Fruit fly (Drosophila melanogaster) Kc167 (cell line): ENCODE data around the gene CG4080.

Experiments used
- Myc ChIP-seq: fragments of >200 bp; optimal IDR thresholded peaks from 2 replicates; lab custom pipeline; 2017; ENCODE audit warnings: missing external identifiers
- Sin3A ChIP-seq: fragments of >200 bp; optimal IDR thresholded peaks from 2 replicates; lab custom pipeline; 2018; ENCODE audit warnings: missing external identifiers
- h ChIP-seq: fragments of >200 bp; optimal IDR thresholded peaks from 3 replicates; lab custom pipeline; 2018; ENCODE audit warnings: missing external identifiers
- insv ChIP-seq: fragments of >200 bp; optimal IDR thresholded peaks from 3 replicates; lab custom pipeline; 2018; ENCODE audit warnings: missing external identifiers
- psq ChIP-seq: fragments of >200 bp; optimal IDR thresholded peaks from 2 replicates; lab custom pipeline; 2017; ENCODE audit warnings: missing external identifiers
- ttk ChIP-seq: sonication (Bioruptor generic); optimal IDR thresholded peaks from 2 replicates; lab custom pipeline; 2017; ENCODE audit warnings: missing external identifiers

CG4080 gene

dm6 chr3L:9420054-9420818 lies 21.2 kb upstream of the CG4080 start:
- TF ChIP-seq ttk (lab: Kevin White, UChicago) (no peak), psq (no peak), h (lab: Kevin White, UChicago) (no peak), Sin3A (lab: Kevin White, UChicago) (no peak), Myc (lab: Kevin White, UChicago) (no peak), insv (no peak)

DNA sequence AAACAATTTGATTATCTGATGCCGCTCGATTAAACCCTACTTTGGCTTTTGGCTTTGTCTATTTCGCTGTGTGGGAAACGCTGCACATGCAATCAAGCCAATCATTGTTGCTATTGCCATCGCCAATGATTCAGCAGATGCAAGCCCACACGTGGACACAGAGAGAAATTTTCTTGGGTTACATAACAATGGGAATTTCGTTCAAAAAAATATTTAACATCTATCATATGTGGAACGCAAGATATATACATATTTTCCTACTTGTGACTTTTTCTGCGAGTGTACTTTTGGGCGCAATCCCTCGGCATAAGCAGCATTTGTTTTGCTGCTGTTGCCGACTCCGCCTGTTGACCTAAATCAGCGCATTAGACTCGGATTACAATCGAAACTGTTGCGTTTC lies 20.3 kb upstream of the CG4080 start:
- TF ChIP-seq Myc (lab: Kevin White, UChicago) (no peak), h (lab: Kevin White, UChicago) (no peak)

DNA sequence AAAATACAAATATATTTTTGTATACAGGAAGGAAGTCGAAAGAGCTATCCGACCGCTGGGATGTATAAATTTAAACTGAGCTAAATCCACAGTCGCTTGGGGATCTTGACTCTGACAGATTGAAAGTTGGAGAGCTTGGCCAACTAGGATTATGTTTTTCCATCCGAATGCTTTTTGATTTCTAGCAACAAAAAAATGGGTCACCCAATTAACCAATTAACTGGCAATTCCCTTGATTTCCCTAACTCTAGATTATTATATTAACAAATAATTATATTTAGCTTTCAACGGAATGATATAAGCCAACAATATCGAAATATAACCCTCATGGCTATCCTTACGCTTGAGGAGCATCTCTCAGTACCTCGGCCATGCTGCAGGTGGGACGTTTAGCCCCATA lies 18.3 kb upstream of the CG4080 start, which contains the start of gene CG3982:
CG3982 (minus strand) TSS at position 101 of the 400 bp plus-strand sequence.
- TF ChIP-seq h (lab: Kevin White, UChicago) = no peak
- no peak for TF ChIP-seq psq
- no peak for TF ChIP-seq insv
- TF ChIP-seq Myc (lab: Kevin White, UChicago) = no peak
- TF ChIP-seq ttk (lab: Kevin White, UChicago) = no peak
- TF ChIP-seq Sin3A (lab: Kevin White, UChicago) = no peak

- TF ChIP-seq ttk (lab: Kevin White, UChicago) (no peak), psq (no peak)
These were observed 11.9 kb upstream of the CG4080 start, which contains the start of the genes CG4022 and Cpsf5 for dm6 chr3L:9410754-9411423. Gene CG4022, minus strand, starts transcription at chr3L:9410832. Gene Cpsf5, plus strand, starts transcription at chr3L:9411038.

dm6 chr3L:9410030-9410589 lies 11.1 kb upstream of the CG4080 start:
- TF ChIP-seq ttk (lab: Kevin White, UChicago) (no peak), insv (no peak), Sin3A (lab: Kevin White, UChicago) (no peak), psq (no peak), Myc (lab: Kevin White, UChicago) (no peak), h (lab: Kevin White, UChicago) (no peak)

DNA sequence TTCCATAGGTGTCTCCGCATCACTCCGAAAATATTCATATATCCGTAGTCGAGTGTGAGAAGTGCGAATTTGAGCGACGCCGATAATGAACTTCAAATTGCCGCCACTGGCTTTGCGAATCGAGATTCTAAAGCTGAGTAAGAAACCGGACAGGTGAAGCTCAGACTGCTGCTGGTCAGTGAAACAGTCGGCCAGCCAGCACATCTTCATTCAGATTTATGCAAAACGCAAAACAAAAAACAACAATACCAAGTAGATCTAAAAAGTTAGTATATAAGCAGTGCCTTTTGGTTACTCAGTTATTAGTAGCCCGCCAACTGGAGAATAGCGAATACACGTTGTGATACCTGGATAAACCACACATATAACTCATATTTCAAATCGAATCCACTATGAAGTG lies 5.5 kb upstream of the CG4080 start, which contains the start of gene Cpr67B:
Cpr67B (plus strand) TSS at position 301 of the 400 bp plus-strand sequence.
- no peak for TF ChIP-seq Myc (lab: Kevin White, UChicago)

DNA sequence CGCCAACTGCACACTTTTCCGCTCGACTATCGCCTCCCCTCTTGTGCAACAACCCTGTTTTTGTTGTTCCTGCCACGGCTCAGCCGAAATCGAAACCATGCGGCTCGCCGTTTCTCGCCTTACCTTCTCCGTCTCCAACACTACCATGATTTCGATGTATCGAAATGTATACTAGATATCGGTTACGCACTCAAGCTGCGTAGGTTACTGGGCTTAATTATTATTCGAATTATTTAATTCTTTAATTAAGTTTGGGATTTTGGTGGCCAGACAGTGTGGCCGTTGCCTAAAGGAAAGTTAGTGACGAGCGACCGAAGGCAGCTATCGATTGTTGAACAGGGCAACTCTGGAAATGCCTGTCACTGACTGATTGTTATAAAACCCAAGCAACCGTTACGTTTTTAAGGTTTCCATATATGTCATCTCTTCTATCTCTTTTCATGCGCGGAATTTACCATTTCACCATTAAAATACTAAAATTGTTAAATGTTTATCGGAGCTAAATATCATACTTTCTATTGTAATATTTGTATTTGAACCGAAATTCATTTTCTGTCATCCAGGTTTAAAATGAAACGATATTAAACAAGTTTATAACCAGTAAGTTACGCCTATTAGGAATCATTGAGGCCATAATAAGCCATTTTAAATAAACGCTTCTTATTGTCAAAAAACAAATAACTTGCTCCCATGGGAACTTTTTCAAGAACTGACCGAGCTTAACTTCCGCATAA lies 3.3 kb upstream of the CG4080 start, which contains the start of gene eIF4E1:
eIF4E1 (minus strand) TSS at position 304 of the 734 bp plus-strand sequence.
- TF ChIP-seq Myc (lab: Kevin White, UChicago) = no peak
- no peak for TF ChIP-seq psq
- TF ChIP-seq Sin3A (lab: Kevin White, UChicago) = no peak
- TF ChIP-seq h (lab: Kevin White, UChicago) = no peak
- TF ChIP-seq ttk (lab: Kevin White, UChicago) = no peak
- no peak for TF ChIP-seq insv

DNA sequence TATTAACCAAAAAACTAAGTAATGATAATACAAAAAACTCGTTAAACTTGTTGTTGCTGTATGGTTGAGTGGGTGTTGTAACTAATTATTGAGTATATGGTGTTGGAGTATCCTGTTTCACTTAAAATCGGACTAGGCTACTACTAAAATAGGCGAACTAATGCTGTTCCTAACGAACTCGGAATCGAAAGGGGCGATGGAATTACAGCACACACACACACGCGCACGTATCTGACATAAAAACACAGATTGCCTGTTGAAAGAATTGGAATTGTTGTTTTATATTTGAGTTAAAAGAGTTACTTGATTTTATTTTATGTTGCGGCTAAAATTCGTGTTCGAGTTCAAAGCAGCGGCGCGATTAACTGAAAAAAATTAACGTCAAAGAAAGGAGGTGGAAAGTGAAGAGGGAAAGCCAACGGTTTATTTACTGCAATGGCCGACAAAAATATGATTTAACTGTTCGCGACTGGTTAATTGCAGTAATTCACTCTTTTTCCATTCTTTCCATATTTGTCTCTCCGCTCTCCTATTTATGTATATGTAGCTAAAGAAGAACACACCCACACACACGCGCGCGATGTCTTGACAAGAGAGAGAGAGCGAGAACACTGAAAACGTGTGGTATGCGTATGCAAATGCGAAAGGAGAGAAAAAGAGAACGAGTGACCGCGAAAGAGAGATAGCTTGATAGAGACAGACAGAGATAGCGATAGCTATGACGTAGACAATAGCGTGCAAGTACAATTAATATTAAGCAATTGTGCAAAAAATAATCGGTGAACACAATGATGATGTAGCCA lies 2.5 kb upstream of the CG4080 start:
- TF ChIP-seq insv = no peak
- TF ChIP-seq h (lab: Kevin White, UChicago) = no peak
- no peak for TF ChIP-seq Myc (lab: Kevin White, UChicago)
- no peak for TF ChIP-seq Sin3A (lab: Kevin White, UChicago)
- TF ChIP-seq psq = no peak
- TF ChIP-seq ttk (lab: Kevin White, UChicago) = no peak

- TF ChIP-seq insv (no peak), h (lab: Kevin White, UChicago) (no peak)
These were observed 1.8 kb upstream of the CG4080 start for dm6 chr3L:9400697-9401353.

DNA sequence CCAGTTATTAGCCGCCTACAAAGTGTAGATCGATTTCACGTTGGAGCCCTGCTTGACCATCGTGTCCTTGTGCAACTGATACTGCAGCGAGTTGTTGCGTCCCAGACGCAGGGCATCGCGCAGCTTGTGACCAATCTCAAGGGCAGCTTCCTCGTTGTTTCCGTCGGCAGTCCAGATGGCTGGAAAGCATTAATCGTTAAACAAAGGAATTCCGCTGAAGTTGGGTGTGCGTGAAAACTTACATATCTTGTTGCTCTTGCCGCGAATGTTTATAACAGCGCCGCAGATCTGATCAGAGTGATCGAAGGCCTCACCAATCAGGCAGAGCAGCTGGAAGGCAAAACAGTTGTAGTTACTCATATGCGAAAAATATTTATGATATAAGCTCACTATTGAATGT lies 828 bp upstream of the CG4080 start:
- no peak for TF ChIP-seq h (lab: Kevin White, UChicago)
- no peak for TF ChIP-seq psq
- TF ChIP-seq Myc (lab: Kevin White, UChicago) = no peak
- TF ChIP-seq insv = no peak
- TF ChIP-seq Sin3A (lab: Kevin White, UChicago) = no peak
- no peak for TF ChIP-seq ttk (lab: Kevin White, UChicago)

dm6 chr3L:9398435-9398981 lies 519 bp downstream of the CG4080 start:
- TF ChIP-seq h (lab: Kevin White, UChicago) (no peak), Myc (lab: Kevin White, UChicago) (no peak), insv (no peak), Sin3A (lab: Kevin White, UChicago) (no peak), ttk (lab: Kevin White, UChicago) (no peak), psq (no peak)
